Worm (Caenorhabditis elegans) whole organism, L2 larva: Measurements from ENCODE around the gene T21C9.13.

Experiments used
- C34F6.9 ChIP-seq: fragments of 150-350 bp; optimal IDR thresholded peaks from 2 replicates; lab custom pipeline; 2014; ENCODE audit warnings: missing biosample characterization, missing genetic modification characterization
- F13H6.1 ChIP-seq: sonication (generic microtip); optimal IDR thresholded peaks from 2 replicates; lab custom pipeline; 2016; ENCODE audit warnings: missing genetic modification characterization, missing compliant biosample characterization
- R02D3.7 ChIP-seq: fragments of 150-350 bp; optimal IDR thresholded peaks from 2 replicates; lab custom pipeline; 2014; ENCODE audit warnings: missing biosample characterization, missing genetic modification characterization
- Y55F3AM.14 ChIP-seq: fragments of 200-800 bp; sonication (Bioruptor generic); optimal IDR thresholded peaks from 2 replicates; lab custom pipeline; 2018; ENCODE audit warnings: mild to moderate bottlenecking, missing genetic modification characterization, missing compliant biosample characterization
- ZK546.5 ChIP-seq: sonication (generic microtip); optimal IDR thresholded peaks from 2 replicates; lab custom pipeline; 2017; ENCODE audit warnings: missing biosample characterization, missing genetic modification characterization
- blmp-1 ChIP-seq: sonication (generic microtip); optimal IDR thresholded peaks from 2 replicates; lab custom pipeline; 2017; ENCODE audit warnings: missing genetic modification characterization, mild to moderate bottlenecking, missing compliant biosample characterization, antibody characterized with exemption, moderate library complexity; ENCODE audit not compliant: insufficient read depth
- ceh-82 ChIP-seq: fragments of 150-350 bp; optimal IDR thresholded peaks from 2 replicates; lab custom pipeline; 2014; ENCODE audit warnings: missing biosample characterization, missing genetic modification characterization
- crh-2 ChIP-seq: sonication (generic microtip); optimal IDR thresholded peaks from 2 replicates; lab custom pipeline; 2017; ENCODE audit warnings: missing biosample characterization, missing genetic modification characterization
- egl-27 ChIP-seq: sonication (generic microtip); optimal IDR thresholded peaks from 3 replicates; lab custom pipeline; 2017; ENCODE audit warnings: missing biosample characterization, missing genetic modification reagents, missing genetic modification characterization
- elt-3 ChIP-seq: sonication (generic microtip); optimal IDR thresholded peaks from 2 replicates; lab custom pipeline; 2017; ENCODE audit warnings: missing biosample characterization, missing genetic modification characterization
- fos-1 ChIP-seq: fragments of 150-350 bp; optimal IDR thresholded peaks from 2 replicates; lab custom pipeline; 2014; ENCODE audit warnings: missing biosample characterization, missing genetic modification characterization
- lin-11 ChIP-seq: fragments of 150-350 bp; sonication (generic microtip); optimal IDR thresholded peaks from 2 replicates; lab custom pipeline; 2014; ENCODE audit warnings: missing biosample characterization, missing genetic modification characterization, inconsistent platforms, mixed read lengths
- lsy-2 ChIP-seq, 2 experiments: fragments of 150-350 bp in 1 of 2; sonication (generic microtip) in 1 of 2; optimal IDR thresholded peaks; 2 replicates each; lab custom pipeline; 2014 to 2017; ENCODE audit warnings: missing biosample characterization in 2 of 2, missing genetic modification characterization in 2 of 2
- mbf-1 ChIP-seq: sonication (generic microtip); optimal IDR thresholded peaks from 2 replicates; lab custom pipeline; 2017; ENCODE audit warnings: missing biosample characterization, missing genetic modification characterization
- mdl-1 ChIP-seq, 2 experiments: fragments of 150-350 bp in 1 of 2; sonication (generic microtip) in 1 of 2; optimal IDR thresholded peaks; 2 replicates each; lab custom pipeline; 2017; ENCODE audit warnings: missing biosample characterization in 2 of 2, missing genetic modification characterization in 2 of 2
- nhr-10 ChIP-seq: sonication (generic microtip); optimal IDR thresholded peaks from 2 replicates; lab custom pipeline; 2017; ENCODE audit warnings: missing biosample characterization, missing genetic modification characterization
- nhr-11 ChIP-seq: fragments of 150-350 bp; optimal IDR thresholded peaks from 2 replicates; lab custom pipeline; 2014; ENCODE audit warnings: missing biosample characterization, missing genetic modification characterization
- nhr-21 ChIP-seq: fragments of 150-350 bp; optimal IDR thresholded peaks from 2 replicates; lab custom pipeline; 2014; ENCODE audit warnings: missing biosample characterization, missing genetic modification characterization
- nhr-23 ChIP-seq: fragments of 150-350 bp; optimal IDR thresholded peaks from 2 replicates; lab custom pipeline; 2014; ENCODE audit warnings: missing biosample characterization, missing genetic modification reagents, missing genetic modification characterization
- nhr-25 ChIP-seq: fragments of 150-350 bp; sonication (generic microtip); optimal IDR thresholded peaks from 3 replicates; lab custom pipeline; 2014; ENCODE audit warnings: missing biosample characterization, missing genetic modification characterization
- peb-1 ChIP-seq: fragments of 150-350 bp; optimal IDR thresholded peaks from 2 replicates; lab custom pipeline; 2014; ENCODE audit warnings: missing biosample characterization, missing genetic modification characterization
- skn-1 ChIP-seq: sonication (generic microtip); optimal IDR thresholded peaks from 2 replicates; lab custom pipeline; 2017; ENCODE audit warnings: missing biosample characterization, missing genetic modification characterization
- sma-3 ChIP-seq: sonication (generic microtip); optimal IDR thresholded peaks from 2 replicates; lab custom pipeline; 2016; ENCODE audit warnings: missing genetic modification reagents, missing genetic modification characterization, missing compliant biosample characterization
- sma-9 ChIP-seq, 2 experiments: fragments of 150-350 bp in 1 of 2; sonication (generic microtip) in 1 of 2; optimal IDR thresholded peaks; 2 replicates each; lab custom pipeline; 2014 to 2016; ENCODE audit warnings: missing genetic modification characterization in 2 of 2, mild to moderate bottlenecking in 1 of 2, missing biosample characterization in 1 of 2, missing compliant biosample characterization in 1 of 2, missing genetic modification reagents in 1 of 2, moderate library complexity in 1 of 2
- unc-55 ChIP-seq: fragments of 150-350 bp; sonication (generic microtip); optimal IDR thresholded peaks from 3 replicates; lab custom pipeline; 2014; ENCODE audit warnings: missing biosample characterization, missing genetic modification reagents, missing genetic modification characterization
- ztf-1 ChIP-seq: fragments of 200-800 bp; sonication (Bioruptor generic); conservative IDR thresholded peaks from 2 replicates; pipeline ENCODE4 v1.3.6; 2022; ENCODE audit warnings: missing genetic modification characterization, missing compliant biosample characterization
- ztf-11 ChIP-seq: sonication (generic microtip); optimal IDR thresholded peaks from 2 replicates; lab custom pipeline; 2017; ENCODE audit warnings: missing biosample characterization, missing genetic modification characterization
- ztf-4 ChIP-seq: fragments of 150-350 bp; optimal IDR thresholded peaks from 2 replicates; lab custom pipeline; 2014; ENCODE audit warnings: missing biosample characterization, missing genetic modification characterization

The T21C9.13 gene

DNA sequence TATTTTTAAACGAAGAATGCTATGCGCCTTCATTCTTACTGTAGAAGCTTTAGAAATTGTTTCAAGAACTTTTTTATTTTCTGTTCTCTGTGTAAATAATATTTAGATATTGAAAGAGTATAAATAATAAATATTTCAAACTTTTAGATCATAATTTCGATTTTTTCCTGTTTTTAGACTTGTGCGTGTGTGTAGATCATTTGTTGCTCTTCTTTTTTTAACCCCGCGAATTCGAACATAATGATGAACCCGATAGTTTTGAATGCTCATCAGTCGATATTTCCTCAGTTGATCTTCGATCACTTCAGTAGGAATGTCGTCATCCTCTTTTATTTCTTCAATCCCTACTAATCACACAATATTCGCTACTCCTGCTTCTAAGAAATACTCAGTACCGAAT, at the start of gene T21C9.13:
Gene T21C9.13 (plus strand): TSS at position 33 of the 400 bp plus-strand sequence.
- TF ChIP-seq mbf-1 (tag; lab: Kevin White, UChicago) = no peak
- TF ChIP-seq peb-1 (tag; lab: Kevin White, UChicago) = no peak

DNA sequence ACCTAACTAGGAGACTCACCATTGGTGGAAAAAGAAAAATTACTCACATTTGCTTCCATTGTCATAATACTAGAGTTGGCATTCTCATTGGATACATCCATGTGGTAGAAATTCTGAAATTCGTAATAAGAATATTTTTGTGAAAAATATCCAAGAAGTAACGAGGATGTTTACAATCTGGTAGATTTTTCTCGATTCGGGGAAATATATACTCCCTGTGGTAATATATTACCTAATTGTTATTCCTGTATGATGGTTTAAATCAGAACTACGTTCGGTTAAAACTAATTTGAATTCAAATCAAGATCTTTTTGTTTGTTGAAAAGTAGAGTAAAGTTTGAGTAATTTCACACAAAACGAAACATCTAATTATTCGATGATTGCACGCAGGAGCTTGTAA, 48.1 kb upstream of the T21C9.13 start, which contains the start of gene srd-34:
Gene srd-34 (minus strand): TSS at position 101 of the 400 bp plus-strand sequence.
- TF ChIP-seq ceh-82 = no peak
- no peak for TF ChIP-seq sma-9 (GFP tag; optimal IDR thresholded peaks at IDR 0.05; lab: Kevin White, UChicago)
- TF ChIP-seq sma-9 (tag; optimal IDR thresholded peaks at IDR 0.05; lab: Kevin White, UChicago) = no peak
- TF ChIP-seq nhr-23 (tag; lab: Kevin White, UChicago) = no peak
- TF ChIP-seq R02D3.7 (tag; lab: Kevin White, UChicago) = no peak
- no peak for TF ChIP-seq ztf-4
- TF ChIP-seq F13H6.1 (tag; lab: Kevin White, UChicago) = no peak
- no peak for TF ChIP-seq fos-1
- TF ChIP-seq ztf-11 (tag; lab: Kevin White, UChicago) = no peak
- no peak for TF ChIP-seq lin-11 (tag; lab: Kevin White, UChicago)
- no peak for TF ChIP-seq C34F6.9 (tag; lab: Kevin White, UChicago)
- TF ChIP-seq nhr-25 = no peak
- TF ChIP-seq ztf-1 (GFP tag; lab: Robert Waterston, UW) = no peak

DNA sequence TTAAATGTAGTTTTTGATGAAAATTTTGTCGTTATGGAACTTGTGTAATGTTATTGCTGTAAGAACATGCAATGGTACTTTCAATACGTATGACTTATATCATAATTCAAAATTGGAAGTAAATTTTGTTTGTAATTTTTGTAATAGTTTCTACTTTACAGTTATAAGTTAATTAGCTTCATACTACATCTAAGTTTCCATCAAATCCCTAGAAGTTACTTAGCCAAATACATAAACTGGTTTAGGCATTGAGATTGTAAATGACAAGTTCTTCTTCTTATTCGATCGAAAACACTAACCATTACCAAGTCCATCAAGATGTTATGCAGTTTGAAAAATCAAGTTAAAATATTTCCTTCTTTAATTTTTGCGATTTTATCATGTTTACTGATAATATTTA, 47.3 kb upstream of the T21C9.13 start, which contains the start of gene F32G8.2:
Gene F32G8.2 (plus strand): TSS at position 301 of the 400 bp plus-strand sequence.
- TF ChIP-seq egl-27 (tag; lab: Kevin White, UChicago) (no peak), Y55F3AM.14 (GFP tag; lab: Kevin White, UChicago) (no peak), nhr-11 (tag; lab: Kevin White, UChicago) (no peak), nhr-21 (tag; lab: Kevin White, UChicago) (no peak), F13H6.1 (tag; lab: Kevin White, UChicago) (no peak), mbf-1 (tag; lab: Kevin White, UChicago) (no peak), nhr-10 (tag; lab: Kevin White, UChicago) (no peak), mdl-1 (tag; optimal IDR thresholded peaks at IDR 0.05; lab: Kevin White, UChicago) (no peak)

DNA sequence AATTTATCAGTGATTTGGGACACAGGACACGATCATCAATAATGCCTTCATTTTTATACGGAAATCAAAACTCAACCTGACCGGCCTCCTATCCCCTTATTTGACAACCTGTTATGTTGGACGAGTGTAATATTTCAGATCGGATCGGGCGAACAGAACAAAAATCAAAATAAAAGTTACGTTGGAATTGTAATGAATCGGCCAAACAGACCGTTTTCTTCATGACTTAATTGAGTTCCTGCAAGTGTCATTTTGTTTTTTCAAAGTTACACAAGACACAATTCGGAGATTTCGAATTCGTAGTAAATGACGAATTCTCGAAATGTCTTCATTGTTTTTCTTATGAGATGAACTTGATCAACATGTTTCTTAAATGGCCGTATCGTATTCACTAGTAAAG, 41.8 kb upstream of the T21C9.13 start, which contains the start of gene F32G8.3:
Gene F32G8.3 (minus strand): TSS at position 101 of the 400 bp plus-strand sequence.
- TF ChIP-seq ztf-11 (tag; lab: Kevin White, UChicago) (no peak), lin-11 (tag; lab: Kevin White, UChicago) (no peak), unc-55 (GFP tag; lab: Kevin White, UChicago) (no peak), blmp-1 (tag; lab: Kevin White, UChicago) (no peak), nhr-21 (tag; lab: Kevin White, UChicago) (no peak), crh-2 (tag; lab: Kevin White, UChicago) (no peak), nhr-11 (tag; lab: Kevin White, UChicago) (no peak), skn-1 (no peak), elt-3 (no peak), peb-1 (tag; lab: Kevin White, UChicago) (no peak)

DNA sequence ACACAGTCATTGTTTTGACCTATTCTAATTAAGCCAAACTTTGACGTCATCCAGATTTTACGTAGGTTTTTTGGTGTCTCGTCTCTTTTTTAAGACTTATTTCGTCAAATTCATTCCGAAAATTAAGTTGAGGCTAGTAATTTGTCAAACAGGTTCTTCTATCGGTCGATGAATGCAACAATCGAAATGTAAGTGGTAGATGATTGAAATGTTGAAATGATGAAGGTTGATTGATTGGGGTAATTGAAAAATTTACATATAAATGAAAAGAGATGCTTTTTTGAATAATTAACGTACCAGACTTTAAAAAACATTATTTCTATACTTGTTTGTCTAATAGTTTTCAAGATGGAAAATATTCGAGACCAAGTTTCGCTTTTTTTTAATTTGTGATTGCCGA, 40.7 kb upstream of the T21C9.13 start:
- TF ChIP-seq sma-3 (GFP tag; lab: Kevin White, UChicago) (peak; percentile 54), F13H6.1 (tag; lab: Kevin White, UChicago) (no peak)

DNA sequence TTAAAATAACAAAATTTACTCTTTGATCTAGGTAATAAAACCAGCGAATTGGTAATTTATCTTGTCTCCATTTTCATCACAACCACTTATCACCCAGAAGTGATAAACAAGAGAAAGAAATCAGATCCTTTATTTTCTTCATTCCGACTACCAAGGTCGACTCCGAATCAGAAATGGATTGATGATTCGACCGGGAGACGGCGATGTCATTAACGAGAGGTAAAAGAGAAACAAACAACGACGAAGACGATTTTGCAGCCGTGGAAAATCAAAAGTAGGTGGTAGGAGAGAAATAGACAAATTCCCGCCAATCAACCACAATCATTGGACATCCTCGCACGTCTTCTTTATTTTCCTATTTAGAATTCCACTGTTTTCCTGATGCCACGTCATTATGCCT, 40.0 kb upstream of the T21C9.13 start:
- TF ChIP-seq mdl-1 (tag; optimal IDR thresholded peaks at IDR 0.05; lab: Kevin White, UChicago) = no peak
- no peak for TF ChIP-seq Y55F3AM.14 (GFP tag; lab: Kevin White, UChicago)
- TF ChIP-seq sma-3 (GFP tag; lab: Kevin White, UChicago) = peak; percentile 63
- no peak for TF ChIP-seq elt-3
- no peak for TF ChIP-seq ZK546.5 (tag; lab: Kevin White, UChicago)
- peak; percentile 7 for TF ChIP-seq fos-1
- peak; percentile 1 for TF ChIP-seq crh-2 (tag; lab: Kevin White, UChicago)
- peak; percentile 24 for TF ChIP-seq nhr-21 (tag; lab: Kevin White, UChicago)
- TF ChIP-seq lsy-2 (tag; optimal IDR thresholded peaks at IDR 0.05; lab: Kevin White, UChicago) = no peak
- peak; percentile 43 for TF ChIP-seq sma-9 (GFP tag; optimal IDR thresholded peaks at IDR 0.05; lab: Kevin White, UChicago)
- TF ChIP-seq sma-9 (tag; optimal IDR thresholded peaks at IDR 0.05; lab: Kevin White, UChicago) = no peak
- TF ChIP-seq blmp-1 (tag; lab: Kevin White, UChicago) = peak; percentile 3
